Worm (Caenorhabditis elegans) whole organism, L4 larva: ENCODE results near the gene F10A3.4.

Source experiments
- nhr-11 ChIP-seq: fragments of 150-350 bp; optimal IDR thresholded peaks from 2 replicates; lab custom pipeline; 2014; ENCODE audit warnings: missing biosample characterization, missing genetic modification characterization
- nhr-28 ChIP-seq: fragments of 150-350 bp; optimal IDR thresholded peaks from 2 replicates; lab custom pipeline; 2014; ENCODE audit warnings: missing biosample characterization, missing genetic modification characterization
- tra-1 ChIP-seq: fragments of 200-800 bp; sonication (Bioruptor generic); IDR thresholded peaks from 2 replicates; pipeline ENCODE4 v1.3.6; 2022; ENCODE audit warnings: missing genetic modification reagents, missing genetic modification characterization, missing compliant biosample characterization
- zag-1 ChIP-seq: fragments of 150-350 bp; optimal IDR thresholded peaks from 2 replicates; lab custom pipeline; 2014; ENCODE audit warnings: missing biosample characterization, missing genetic modification characterization

DNA sequence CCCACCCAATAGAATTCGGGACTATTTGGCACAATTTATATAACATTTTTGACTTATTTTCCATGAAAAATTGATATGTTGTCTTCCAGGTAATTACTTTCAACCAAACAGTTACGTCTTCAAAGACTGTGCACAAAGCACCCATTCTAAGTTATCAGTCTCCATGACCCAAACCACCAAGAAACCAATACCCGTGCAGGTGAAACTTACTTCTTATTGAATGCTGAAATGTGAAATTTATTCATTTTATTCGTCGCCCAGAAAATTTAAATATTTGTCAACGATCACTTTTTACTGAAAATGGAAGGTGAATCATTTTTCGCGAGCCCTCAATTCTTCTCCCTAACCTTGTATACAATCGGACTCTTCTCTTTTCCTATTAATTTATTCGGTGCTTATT lies 41.6 kb downstream of the F10A3.4 start, which contains the start of gene srh-281:
- TF ChIP-seq tra-1 (GFP tag; lab: Robert Waterston, UW) (no peak), nhr-28 (no peak), nhr-11 (tag; lab: Kevin White, UChicago) (no peak), zag-1 (tag; lab: Kevin White, UChicago) (no peak)
